Fruit fly (Drosophila melanogaster) whole organism, embryonic: ENCODE data around the gene hiro.

Source experiments
- Awh ChIP-seq: fragments of 200-800 bp; sonication (Bioruptor generic); IDR thresholded peaks from 2 replicates; pipeline ENCODE4, ENCODE4 v1.3.6; 2022; ENCODE audit warnings: missing biosample characterization, missing genetic modification characterization
- Bteb2 ChIP-seq: fragments of 200-800 bp; sonication (Bioruptor generic); optimal IDR thresholded peaks from 2 replicates; lab custom pipeline; 2016; ENCODE audit warnings: missing biosample characterization, missing genetic modification characterization
- CG10366 ChIP-seq: fragments of 200-800 bp; sonication (Bioruptor generic); IDR thresholded peaks from 2 replicates; pipeline ENCODE4 v1.3.6; 2022; ENCODE audit warnings: missing biosample characterization, missing genetic modification characterization
- CG11695 ChIP-seq: fragments of 200-800 bp; sonication (Bioruptor generic); IDR thresholded peaks from 3 replicates; pipeline ENCODE4 v1.3.6; 2022; ENCODE audit warnings: missing biosample characterization, missing genetic modification characterization
- CG12391 ChIP-seq: fragments of 200-800 bp; sonication (Bioruptor generic); optimal IDR thresholded peaks from 3 replicates; lab custom pipeline; 2018; ENCODE audit warnings: missing biosample characterization, mild to moderate bottlenecking, missing genetic modification characterization, moderate library complexity
- CG14860 ChIP-seq: fragments of 200-800 bp; sonication (Bioruptor generic); IDR thresholded peaks from 3 replicates; pipeline ENCODE4 v1.3.6; 2022; ENCODE audit warnings: missing biosample characterization, missing genetic modification characterization; ENCODE audit not compliant: partially characterized antibody
- CG15514 ChIP-seq: fragments of 200-800 bp; sonication (Bioruptor generic); optimal IDR thresholded peaks from 3 replicates; lab custom pipeline; 2017; ENCODE audit warnings: missing biosample characterization, missing genetic modification characterization, mild to moderate bottlenecking, moderate library complexity, missing genetic modification reagents
- CG15696 ChIP-seq: fragments of 200-800 bp; sonication (Bioruptor generic); optimal IDR thresholded peaks from 2 replicates; lab custom pipeline; 2019; ENCODE audit warnings: missing biosample characterization, mild to moderate bottlenecking, missing genetic modification characterization, moderate library complexity
- CG17385 ChIP-seq: fragments of 200-800 bp; sonication (Bioruptor generic); optimal IDR thresholded peaks from 3 replicates; lab custom pipeline; 2018; ENCODE audit warnings: missing biosample characterization, mild to moderate bottlenecking, missing genetic modification characterization
- CG17802 ChIP-seq: fragments of 200-800 bp; sonication (Bioruptor generic); optimal IDR thresholded peaks from 2 replicates; lab custom pipeline; 2018; ENCODE audit warnings: missing biosample characterization, mild to moderate bottlenecking, missing genetic modification characterization, moderate library complexity
- CG2712 ChIP-seq: fragments of 200-800 bp; optimal IDR thresholded peaks from 3 replicates; lab custom pipeline; 2019; ENCODE audit warnings: missing biosample characterization, mild to moderate bottlenecking, missing genetic modification characterization, moderate library complexity
- CG2889 ChIP-seq: fragments of 200-800 bp; sonication (Bioruptor generic); IDR thresholded peaks from 3 replicates; pipeline ENCODE4 v1.3.6; 2022; ENCODE audit warnings: missing biosample characterization, missing genetic modification characterization
- CG30020 ChIP-seq: fragments of 200-800 bp; optimal IDR thresholded peaks from 2 replicates; lab custom pipeline; 2019; ENCODE audit warnings: missing biosample characterization, mild to moderate bottlenecking, missing genetic modification characterization, moderate library complexity
- CG32772 ChIP-seq: fragments of 200-800 bp; sonication (Bioruptor generic); IDR thresholded peaks from 2 replicates; pipeline ENCODE4 v1.3.6; 2022; ENCODE audit warnings: missing biosample characterization, missing genetic modification characterization
- CG5245 ChIP-seq: fragments of 200-800 bp; sonication (Bioruptor generic); optimal IDR thresholded peaks from 3 replicates; lab custom pipeline; 2016; ENCODE audit warnings: missing biosample characterization, missing genetic modification characterization
- CG7357 ChIP-seq: fragments of 200-800 bp; sonication (Bioruptor generic); IDR thresholded peaks from 3 replicates; pipeline ENCODE4 v1.3.6; 2022; ENCODE audit warnings: missing biosample characterization, missing genetic modification characterization
- CG8944 ChIP-seq: fragments of 200-800 bp; sonication (Bioruptor generic); optimal IDR thresholded peaks from 3 replicates; lab custom pipeline; 2016; ENCODE audit warnings: missing biosample characterization, missing genetic modification characterization
- CHES-1-like ChIP-seq: fragments of 200-800 bp; sonication (Bioruptor generic); optimal IDR thresholded peaks from 2 replicates; lab custom pipeline; 2016; ENCODE audit warnings: missing biosample characterization, missing genetic modification characterization
- Camta ChIP-seq: fragments of 200-800 bp; sonication (Bioruptor generic); optimal IDR thresholded peaks from 2 replicates; lab custom pipeline; 2016; ENCODE audit warnings: missing biosample characterization, missing genetic modification characterization
- D19B ChIP-seq: fragments of 200-800 bp; sonication (Bioruptor generic); optimal IDR thresholded peaks from 2 replicates; lab custom pipeline; 2017; ENCODE audit warnings: missing biosample characterization, mild to moderate bottlenecking, missing genetic modification characterization
- Deaf1 ChIP-seq: fragments of 200-800 bp; optimal IDR thresholded peaks from 3 replicates; lab custom pipeline; 2019; ENCODE audit warnings: missing biosample characterization, mild to moderate bottlenecking, missing genetic modification characterization, moderate library complexity
- HmgZ ChIP-seq: fragments of 200-800 bp; sonication (Bioruptor generic); optimal IDR thresholded peaks from 2 replicates; lab custom pipeline; 2018; ENCODE audit warnings: missing biosample characterization, mild to moderate bottlenecking, missing genetic modification characterization
- Hr3 ChIP-seq: fragments of 200-800 bp; sonication (Bioruptor generic); optimal IDR thresholded peaks from 3 replicates; lab custom pipeline; 2016; ENCODE audit warnings: missing biosample characterization, missing genetic modification characterization
- Mes4 ChIP-seq: fragments of 200-800 bp; sonication (Bioruptor generic); optimal IDR thresholded peaks from 2 replicates; lab custom pipeline; 2016; ENCODE audit warnings: missing biosample characterization, missing genetic modification characterization
- Mrtf ChIP-seq: fragments of 200-800 bp; sonication (Bioruptor generic); IDR thresholded peaks from 3 replicates; pipeline ENCODE4 v1.3.6; 2022; ENCODE audit warnings: missing biosample characterization, missing genetic modification characterization
- Nf-YB ChIP-seq: fragments of 200-800 bp; sonication (Bioruptor generic); optimal IDR thresholded peaks from 3 replicates; lab custom pipeline; 2019; ENCODE audit warnings: missing biosample characterization, mild to moderate bottlenecking, missing genetic modification characterization, moderate library complexity
- NfI ChIP-seq: fragments of 200-800 bp; sonication (Bioruptor generic); optimal IDR thresholded peaks from 3 replicates; lab custom pipeline; 2018; ENCODE audit warnings: missing biosample characterization, mild to moderate bottlenecking, missing genetic modification characterization, moderate library complexity
- Six4 ChIP-seq: fragments of 200-800 bp; sonication (Bioruptor generic); optimal IDR thresholded peaks from 2 replicates; lab custom pipeline; 2016; ENCODE audit warnings: missing biosample characterization, missing genetic modification characterization
- Sox100B ChIP-seq: fragments of 200-800 bp; sonication (Bioruptor generic); optimal IDR thresholded peaks from 3 replicates; lab custom pipeline; 2018; ENCODE audit warnings: missing biosample characterization, mild to moderate bottlenecking, missing genetic modification characterization
- Xrp1 ChIP-seq: fragments of 200-800 bp; sonication (Bioruptor generic); IDR thresholded peaks from 2 replicates; pipeline ENCODE4 v1.3.6; 2022; ENCODE audit warnings: missing biosample characterization, missing genetic modification characterization
- corto ChIP-seq: fragments of 200-800 bp; sonication (Bioruptor generic); optimal IDR thresholded peaks from 2 replicates; lab custom pipeline; 2016; ENCODE audit warnings: missing biosample characterization, mild to moderate bottlenecking, missing genetic modification characterization, moderate library complexity
- crol ChIP-seq: fragments of 200-800 bp; sonication (Bioruptor generic); IDR thresholded peaks from 2 replicates; pipeline ENCODE4 v1.3.6; 2022; ENCODE audit warnings: missing biosample characterization, missing genetic modification characterization
- ems ChIP-seq: fragments of 200-800 bp; sonication (Bioruptor generic); optimal IDR thresholded peaks from 3 replicates; lab custom pipeline; 2016; ENCODE audit warnings: missing biosample characterization, missing genetic modification characterization
- fd3F ChIP-seq: fragments of 200-800 bp; sonication (Bioruptor generic); optimal IDR thresholded peaks from 2 replicates; lab custom pipeline; 2018; ENCODE audit warnings: missing biosample characterization, mild to moderate bottlenecking, missing genetic modification characterization, moderate library complexity
- fru ChIP-seq: fragments of >200 bp; optimal IDR thresholded peaks from 2 replicates; lab custom pipeline; 2017
- ftz-f1 ChIP-seq: fragments of 200-800 bp; sonication (Bioruptor generic); optimal IDR thresholded peaks from 2 replicates; lab custom pipeline; 2016; ENCODE audit warnings: missing biosample characterization, missing genetic modification characterization
- gsb ChIP-seq: fragments of 200-800 bp; sonication (Bioruptor generic); IDR thresholded peaks from 2 replicates; pipeline ENCODE4 v1.3.6; 2022; ENCODE audit warnings: missing biosample characterization, missing genetic modification characterization
- jigr1 ChIP-seq: fragments of 200-800 bp; sonication (Bioruptor generic); IDR thresholded peaks from 3 replicates; pipeline ENCODE4 v1.3.6; 2022; ENCODE audit warnings: missing biosample characterization, missing genetic modification characterization
- kah ChIP-seq: fragments of 200-800 bp; sonication (Bioruptor generic); optimal IDR thresholded peaks from 2 replicates; lab custom pipeline; 2018; ENCODE audit warnings: missing biosample characterization, mild to moderate bottlenecking, missing genetic modification characterization
- kni ChIP-seq: fragments of 200-800 bp; sonication (Bioruptor generic); optimal IDR thresholded peaks from 3 replicates; lab custom pipeline; 2017; ENCODE audit warnings: mild to moderate bottlenecking, missing biosample characterization, missing genetic modification reagents, missing genetic modification characterization
- luna ChIP-seq: fragments of 200-800 bp; sonication (Bioruptor generic); optimal IDR thresholded peaks from 2 replicates; lab custom pipeline; 2016; ENCODE audit warnings: missing biosample characterization, missing genetic modification characterization
- nom ChIP-seq: fragments of 200-800 bp; sonication (Bioruptor generic); optimal IDR thresholded peaks from 2 replicates; lab custom pipeline; 2017; ENCODE audit warnings: missing biosample characterization, missing genetic modification characterization, mild to moderate bottlenecking, moderate library complexity, missing genetic modification reagents
- oc ChIP-seq: fragments of 200-800 bp; sonication (Bioruptor generic); optimal IDR thresholded peaks from 2 replicates; lab custom pipeline; 2018; ENCODE audit warnings: missing biosample characterization, mild to moderate bottlenecking, missing genetic modification characterization, moderate library complexity
- pfk ChIP-seq: fragments of 200-800 bp; sonication (Bioruptor generic); optimal IDR thresholded peaks from 2 replicates; lab custom pipeline; 2018; ENCODE audit warnings: missing biosample characterization, mild to moderate bottlenecking, missing genetic modification characterization, moderate library complexity
- pnt ChIP-seq: fragments of 200-800 bp; sonication (Bioruptor generic); optimal IDR thresholded peaks from 3 replicates; lab custom pipeline; 2016; ENCODE audit warnings: missing biosample characterization, missing genetic modification characterization
- ranshi ChIP-seq: fragments of 200-800 bp; sonication (Bioruptor generic); IDR thresholded peaks from 2 replicates; pipeline ENCODE4 v1.3.6; 2022; ENCODE audit warnings: missing biosample characterization, missing genetic modification characterization
- ro ChIP-seq: fragments of 200-800 bp; sonication (Bioruptor generic); IDR thresholded peaks from 2 replicates; pipeline ENCODE4 v1.3.6; 2022; ENCODE audit warnings: missing biosample characterization, missing genetic modification characterization
- sna ChIP-seq: fragments of 200-800 bp; sonication (Bioruptor generic); IDR thresholded peaks from 2 replicates; pipeline ENCODE4 v1.3.6; 2022; ENCODE audit warnings: missing biosample characterization, missing genetic modification characterization; ENCODE audit not compliant: partially characterized antibody
- tup ChIP-seq: fragments of 200-800 bp; sonication (Bioruptor generic); optimal IDR thresholded peaks from 2 replicates; lab custom pipeline; 2016; ENCODE audit warnings: missing biosample characterization, mild to moderate bottlenecking, missing genetic modification characterization, moderate library complexity
- wdn ChIP-seq: fragments of 200-800 bp; sonication (Bioruptor generic); IDR thresholded peaks from 2 replicates; pipeline ENCODE4 v1.3.6; 2022; ENCODE audit warnings: missing biosample characterization, missing genetic modification characterization
- z ChIP-seq: fragments of 200-800 bp; sonication (Bioruptor generic); IDR thresholded peaks from 3 replicates; pipeline ENCODE4 v1.3.6; 2022; ENCODE audit warnings: missing biosample characterization, missing genetic modification characterization

Gene hiro

dm6 chr3L:699368-700150 lies 11.8 kb upstream of the hiro start (continued):
- TF ChIP-seq CG30020 (tag; lab: Kevin White, UChicago) (no peak), kni (GFP tag; lab: Kevin White, UChicago) (peak; percentile 97), pnt (peak; percentile 24), HmgZ (tag; lab: Kevin White, UChicago) (no peak), oc (tag; lab: Kevin White, UChicago) (no peak), sna (no peak), CG15696 (tag; lab: Kevin White, UChicago) (peak; percentile 48), ems (GFP tag; lab: Kevin White, UChicago) (no peak), CG2889 (no peak), Xrp1 (GFP tag; lab: Robert Waterston, UW) (no peak), Deaf1 (tag; lab: Kevin White, UChicago) (peak; percentile 99), kah (GFP tag; lab: Kevin White, UChicago) (no peak), wdn (GFP tag; lab: Robert Waterston, UW) (no peak), z (GFP tag; lab: Robert Waterston, UW) (no peak), fd3F (GFP tag; lab: Kevin White, UChicago) (peak; percentile 11), CG2712 (tag; lab: Kevin White, UChicago) (peak; percentile 37), D19B (GFP tag; lab: Kevin White, UChicago) (peak; percentile 1), corto (no peak), CG5245 (GFP tag; lab: Kevin White, UChicago) (no peak), tup (GFP tag; lab: Kevin White, UChicago) (no peak), Mes4 (no peak), CG14860 (GFP tag; lab: Robert Waterston, UW) (no peak), CG8944 (GFP tag; lab: Kevin White, UChicago) (no peak), ftz-f1 (GFP tag; lab: Kevin White, UChicago) (no peak), CG15514 (GFP tag; lab: Kevin White, UChicago) (no peak), CG32772 (GFP tag; lab: Robert Waterston, UW) (no peak), fru (no peak), Mrtf (GFP tag; lab: Robert Waterston, UW) (no peak), ranshi (no peak), Six4 (GFP tag; lab: Kevin White, UChicago) (no peak), luna (GFP tag; lab: Kevin White, UChicago) (no peak), gsb (no peak), Sox100B (GFP tag; lab: Kevin White, UChicago) (peak; percentile 52), Bteb2 (no peak), CG12391 (tag; lab: Kevin White, UChicago) (peak; percentile 69), CG10366 (GFP tag; lab: Robert Waterston, UW) (no peak), Hr3 (peak; percentile 41), CG17802 (tag; lab: Kevin White, UChicago) (no peak), CHES-1-like (GFP tag; lab: Kevin White, UChicago) (peak; percentile 17), pfk (GFP tag; lab: Kevin White, UChicago) (no peak), crol (no peak; the same call in 1 of the 2 replicates), jigr1 (no peak), Awh (GFP tag; lab: Robert Waterston, UW) (no peak), NfI (peak; percentile 31), Nf-YB (GFP tag; lab: Kevin White, UChicago) (peak; percentile 0), CG17385 (peak; percentile 35), CG11695 (GFP tag; lab: Robert Waterston, UW) (peak; percentile 29; the same call in 1 of the 3 replicates), Camta (peak; percentile 8), nom (no peak), CG7357 (no peak), ro (GFP tag; lab: Robert Waterston, UW) (no peak)
